Worm (Caenorhabditis elegans) whole organism, mixed stage, embryonic: Measurements from ENCODE around the gene twk-14.

Source experiments
- elt-1 ChIP-seq: sonication (generic microtip); optimal IDR thresholded peaks from 2 replicates; lab custom pipeline; 2017; ENCODE audit warnings: missing genetic modification characterization, mild to moderate bottlenecking, missing compliant biosample characterization, antibody characterized with exemption, moderate library complexity, borderline replicate concordance; ENCODE audit not compliant: insufficient read depth
- nhr-28 ChIP-seq: fragments of 150-350 bp; optimal IDR thresholded peaks from 2 replicates; lab custom pipeline; 2014; ENCODE audit warnings: missing biosample characterization, missing genetic modification characterization

ce11 chrV:12421360-12421759, 25.9 kb upstream of the twk-14 start:
- no peak for TF ChIP-seq nhr-28 (tag; lab: Kevin White, UChicago)
- no peak for TF ChIP-seq elt-1 (tag; lab: Kevin White, UChicago)
